Worm (Caenorhabditis elegans): ENCODE data around the gene lipl-4.

The lipl-4 gene

ce11 chrV:6518225-6518396 is 31.9 kb upstream of the lipl-4 start, which contains the start of gene F46E10.3:
TSS of gene F46E10.3 (plus strand) at chrV:6518297.
- TF ChIP-seq unc-55 (GFP tag; optimal IDR thresholded peaks at IDR 0.05) (no peak), unc-39 (tag; optimal IDR thresholded peaks at IDR 0.05) (no peak), Y55F3AM.14 (GFP tag; optimal IDR thresholded peaks at IDR 0.05) (no peak), ama-1 (optimal IDR thresholded peaks at IDR 0.05) (no peak), alr-1 (tag; optimal IDR thresholded peaks at IDR 0.05) (no peak), ceh-82 (tag; optimal IDR thresholded peaks at IDR 0.05) (no peak), ztf-11 (tag; optimal IDR thresholded peaks at IDR 0.05) (no peak), F13H6.1 (tag; optimal IDR thresholded peaks at IDR 0.05) (no peak), lsy-2 (tag; optimal IDR thresholded peaks at IDR 0.05) (no peak), nhr-12 (tag; optimal IDR thresholded peaks at IDR 0.05) (no peak), nhr-6 (tag; optimal IDR thresholded peaks at IDR 0.05) (no peak), nhr-11 (tag; optimal IDR thresholded peaks at IDR 0.05) (no peak), ztf-1 (GFP tag; conservative IDR thresholded peaks at IDR 0.05) (no peak), unc-62 (GFP tag; optimal IDR thresholded peaks at IDR 0.05) (no peak)

ce11 chrV:6520385-6521080 is 29.4 kb upstream of the lipl-4 start, which contains the start of the genes F46E10.2 and F46E10.18:
TSS of gene F46E10.2 (plus strand) at chrV:6520435.
TSS of gene F46E10.18 (plus strand) at chrV:6521030.
- no peak for TF ChIP-seq alr-1 (tag; optimal IDR thresholded peaks at IDR 0.05)
- TF ChIP-seq nhr-11 (tag; optimal IDR thresholded peaks at IDR 0.05) = no peak
- TF ChIP-seq elt-3 (tag; optimal IDR thresholded peaks at IDR 0.05) = no peak
- no peak for TF ChIP-seq nhr-23 (tag; optimal IDR thresholded peaks at IDR 0.05)
- no peak for TF ChIP-seq unc-62 (GFP tag; optimal IDR thresholded peaks at IDR 0.05)
- no peak for TF ChIP-seq crh-2 (tag; optimal IDR thresholded peaks at IDR 0.05)
- TF ChIP-seq sma-9 (GFP tag; optimal IDR thresholded peaks at IDR 0.05) = no peak
- TF ChIP-seq sma-9 (tag; optimal IDR thresholded peaks at IDR 0.05) = no peak
- TF ChIP-seq ZK546.5 (tag; optimal IDR thresholded peaks at IDR 0.05) = no peak
- TF ChIP-seq C34F6.9 (tag; optimal IDR thresholded peaks at IDR 0.05) = no peak
- no peak for TF ChIP-seq mab-5 (tag; optimal IDR thresholded peaks at IDR 0.05)
- TF ChIP-seq mbf-1 (tag; optimal IDR thresholded peaks at IDR 0.05) = no peak
- no peak for TF ChIP-seq nhr-25 (tag; optimal IDR thresholded peaks at IDR 0.05)
- no peak for TF ChIP-seq unc-39 (tag; optimal IDR thresholded peaks at IDR 0.05)
- TF ChIP-seq fos-1 (tag; optimal IDR thresholded peaks at IDR 0.05) = no peak
- TF ChIP-seq lin-13 (GFP tag; optimal IDR thresholded peaks at IDR 0.05) = no peak

ce11 chrV:6522879-6523497 is 27.0 kb upstream of the lipl-4 start:
- TF ChIP-seq fos-1 (tag; optimal IDR thresholded peaks at IDR 0.05) (peak; percentile 86), sma-9 (GFP tag; optimal IDR thresholded peaks at IDR 0.05) (peak; percentile 13), sma-9 (tag; optimal IDR thresholded peaks at IDR 0.05) (no peak), nhr-11 (tag; optimal IDR thresholded peaks at IDR 0.05) (no peak), mbf-1 (tag; optimal IDR thresholded peaks at IDR 0.05) (no peak), elt-3 (tag; optimal IDR thresholded peaks at IDR 0.05) (no peak), C34F6.9 (tag; optimal IDR thresholded peaks at IDR 0.05) (no peak), ZK546.5 (tag; optimal IDR thresholded peaks at IDR 0.05) (no peak), nhr-129 (tag; optimal IDR thresholded peaks at IDR 0.05) (no peak)

- no peak for TF ChIP-seq blmp-1 (tag; optimal IDR thresholded peaks at IDR 0.05; ENCODE audit: insufficient read depth)
- peak; percentile 19 for TF ChIP-seq egl-27 (tag; optimal IDR thresholded peaks at IDR 0.05)
- TF ChIP-seq fos-1 (tag; optimal IDR thresholded peaks at IDR 0.05) = peak; percentile 82
These were observed 25.2 kb upstream of the lipl-4 start, which contains the start of gene acs-1 for ce11 chrV:6524757-6525156. TSS of gene acs-1 (plus strand) at chrV:6524989.

- TF ChIP-seq ceh-16 (tag; optimal IDR thresholded peaks at IDR 0.05) = no peak
- TF ChIP-seq blmp-1 (tag; optimal IDR thresholded peaks at IDR 0.05; ENCODE audit: insufficient read depth) = no peak
- peak; percentile 70 for TF ChIP-seq F13H6.1 (tag; optimal IDR thresholded peaks at IDR 0.05)
- TF ChIP-seq sma-9 (GFP tag; optimal IDR thresholded peaks at IDR 0.05) = peak; percentile 22
- no peak for TF ChIP-seq sma-9 (tag; optimal IDR thresholded peaks at IDR 0.05)
- peak; percentile 39 for TF ChIP-seq nhr-129 (tag; optimal IDR thresholded peaks at IDR 0.05)
- no peak for TF ChIP-seq unc-55 (GFP tag; optimal IDR thresholded peaks at IDR 0.05)
- TF ChIP-seq nhr-237 (tag; optimal IDR thresholded peaks at IDR 0.05) = no peak
These were observed 16.9 kb upstream of the lipl-4 start, which contains the start of gene hpo-26 for ce11 chrV:6533030-6533429. TSS of gene hpo-26 (minus strand) at chrV:6533060.

- TF ChIP-seq ama-1 (optimal IDR thresholded peaks at IDR 0.05) (no peak), lin-11 (tag; optimal IDR thresholded peaks at IDR 0.05) (no peak), lsy-2 (tag; optimal IDR thresholded peaks at IDR 0.05) (peak in 1 of 2 experiments; percentile 12), unc-55 (GFP tag; optimal IDR thresholded peaks at IDR 0.05) (peak; percentile 7), fos-1 (tag; optimal IDR thresholded peaks at IDR 0.05) (peak; percentile 5), C34F6.9 (tag; optimal IDR thresholded peaks at IDR 0.05) (peak; percentile 30), F13H6.1 (tag; optimal IDR thresholded peaks at IDR 0.05) (peak; percentile 30), nhr-129 (tag; optimal IDR thresholded peaks at IDR 0.05) (peak; percentile 29), crh-2 (tag; optimal IDR thresholded peaks at IDR 0.05) (peak; percentile 16), egl-27 (tag; optimal IDR thresholded peaks at IDR 0.05) (no peak)
These were observed 11.6 kb upstream of the lipl-4 start for ce11 chrV:6538323-6538722.

Measured in whole organism, L2 larva.